Worm (Caenorhabditis elegans) whole organism, L1 larva: ENCODE results near the gene K07C5.13.

ENCODE experiments used
- grh-1 ChIP-seq: fragments of 200-800 bp; sonication (Bioruptor generic); IDR thresholded peaks from 2 replicates; pipeline ENCODE4 v1.3.6; 2022; ENCODE audit warnings: missing genetic modification reagents, missing genetic modification characterization, missing compliant biosample characterization
- jun-1 ChIP-seq: fragments of 150-350 bp; optimal IDR thresholded peaks from 2 replicates; lab custom pipeline; 2014; ENCODE audit warnings: missing biosample characterization, missing genetic modification reagents, missing genetic modification characterization
- skn-1 ChIP-seq: fragments of 150-350 bp; optimal IDR thresholded peaks from 2 replicates; lab custom pipeline; 2014; ENCODE audit warnings: missing biosample characterization, missing genetic modification characterization
- sptf-1 ChIP-seq: fragments of 150-350 bp; optimal IDR thresholded peaks from 2 replicates; lab custom pipeline; 2014; ENCODE audit warnings: missing biosample characterization, missing genetic modification characterization
- unc-86 ChIP-seq: sonication (generic microtip); optimal IDR thresholded peaks from 2 replicates; lab custom pipeline; 2016; ENCODE audit warnings: missing genetic modification characterization, missing compliant biosample characterization

DNA sequence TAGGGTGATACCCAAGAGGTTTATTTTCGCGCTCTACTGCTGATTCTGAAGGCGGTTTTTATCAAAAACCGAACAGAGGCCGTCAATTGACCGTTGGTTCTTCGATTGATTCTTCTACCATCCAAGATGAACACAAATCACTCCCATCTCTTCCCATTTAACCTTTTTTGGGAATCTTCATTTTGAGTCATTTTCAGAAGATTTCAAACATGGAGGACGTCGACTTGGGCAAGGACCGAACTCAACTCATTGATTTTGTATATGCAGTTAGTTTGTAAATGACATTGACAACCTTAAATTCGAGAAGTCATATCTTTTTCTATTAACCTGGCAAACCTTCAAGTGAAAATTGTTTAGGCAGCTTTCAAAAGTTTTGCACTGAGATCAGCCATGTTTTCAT, 46.5 kb downstream of the K07C5.13 start, which contains the start of gene AC3.5:
- TF ChIP-seq sptf-1 (tag; lab: Kevin White, UChicago), result no peak
- no peak for TF ChIP-seq jun-1
- no peak for TF ChIP-seq unc-86 (tag; lab: Kevin White, UChicago)
- TF ChIP-seq grh-1 (GFP tag; lab: Robert Waterston, UW), result no peak
- no peak for TF ChIP-seq skn-1
